Worm (Caenorhabditis elegans) whole organism, L1 larva: ENCODE results near the gene faah-4.

ENCODE experiments used
- Y116A8C.19 ChIP-seq: sonication (generic microtip); optimal IDR thresholded peaks from 2 replicates; lab custom pipeline; 2016; ENCODE audit warnings: missing compliant biosample characterization, missing genetic modification characterization, borderline replicate concordance
- aha-1 ChIP-seq: fragments of 150-350 bp; optimal IDR thresholded peaks from 2 replicates; lab custom pipeline; 2014; ENCODE audit warnings: missing biosample characterization, missing genetic modification characterization
- alr-1 ChIP-seq: fragments of 200-800 bp; sonication (Bioruptor generic); optimal IDR thresholded peaks from 2 replicates; lab custom pipeline; 2018; ENCODE audit warnings: borderline replicate concordance, mild to moderate bottlenecking, missing genetic modification characterization, missing compliant biosample characterization
- aly-2 ChIP-seq: fragments of 150-350 bp; optimal IDR thresholded peaks from 2 replicates; lab custom pipeline; 2014; ENCODE audit warnings: missing biosample characterization, missing genetic modification characterization
- ama-1 ChIP-seq: fragments of 150-350 bp; optimal IDR thresholded peaks from 2 replicates; lab custom pipeline; 2014
- blmp-1 ChIP-seq: fragments of 150-350 bp; optimal IDR thresholded peaks from 2 replicates; lab custom pipeline; 2014; ENCODE audit warnings: missing biosample characterization, missing genetic modification characterization
- ceh-63 ChIP-seq: fragments of 200-800 bp; sonication (Bioruptor generic); optimal IDR thresholded peaks from 2 replicates; lab custom pipeline; 2018; ENCODE audit warnings: mild to moderate bottlenecking, missing genetic modification characterization, missing compliant biosample characterization
- ceh-8 ChIP-seq: fragments of 200-800 bp; sonication (Bioruptor generic); optimal IDR thresholded peaks from 2 replicates; lab custom pipeline; 2018; ENCODE audit warnings: mild to moderate bottlenecking, missing genetic modification characterization, moderate library complexity, missing compliant biosample characterization
- ceh-88 ChIP-seq: fragments of 200-800 bp; sonication (Bioruptor generic); IDR thresholded peaks from 2 replicates; pipeline ENCODE4 v1.3.6; 2022; ENCODE audit warnings: missing genetic modification characterization, missing compliant biosample characterization
- dsc-1 ChIP-seq: sonication (generic microtip); optimal IDR thresholded peaks from 2 replicates; lab custom pipeline; 2016; ENCODE audit warnings: mild to moderate bottlenecking, missing genetic modification characterization, missing compliant biosample characterization
- egl-27 ChIP-seq, 2 experiments: fragments of 150-350 bp in 1 of 2; sonication (generic microtip); optimal IDR thresholded peaks; 3 replicates each; lab custom pipeline; 2017 to 2018; ENCODE audit warnings: missing biosample characterization in 2 of 2, missing genetic modification characterization in 2 of 2, missing genetic modification reagents in 2 of 2
- elt-2 ChIP-seq: sonication (generic microtip); optimal IDR thresholded peaks from 2 replicates; lab custom pipeline; 2016; ENCODE audit warnings: missing genetic modification characterization, mild to moderate bottlenecking, inconsistent platforms, missing compliant biosample characterization, missing genetic modification reagents
- elt-3 ChIP-seq, 6 experiments: fragments of 150-350 bp in 1 of 6; sonication (generic microtip); optimal IDR thresholded peaks; 2 replicates each; lab custom pipeline; 2017 to 2018; ENCODE audit warnings: missing biosample characterization in 6 of 6, missing genetic modification characterization in 6 of 6, inconsistent platforms in 1 of 6
- ets-5 ChIP-seq: fragments of 200-800 bp; sonication (Bioruptor generic); IDR thresholded peaks from 2 replicates; pipeline ENCODE4 v1.3.6; 2022; ENCODE audit warnings: missing genetic modification characterization, missing compliant biosample characterization
- fkh-4 ChIP-seq: sonication (generic microtip); optimal IDR thresholded peaks from 2 replicates; lab custom pipeline; 2016; ENCODE audit warnings: missing compliant biosample characterization, missing genetic modification characterization, borderline replicate concordance
- fkh-8 ChIP-seq: sonication (generic microtip); optimal IDR thresholded peaks from 2 replicates; lab custom pipeline; 2016; ENCODE audit warnings: mild to moderate bottlenecking, missing genetic modification characterization, missing compliant biosample characterization
- irx-1 ChIP-seq: sonication (generic microtip); optimal IDR thresholded peaks from 2 replicates; lab custom pipeline; 2016; ENCODE audit warnings: missing genetic modification characterization, missing compliant biosample characterization
- isw-1 ChIP-seq: fragments of 200-800 bp; sonication (Bioruptor generic); IDR thresholded peaks from 2 replicates; pipeline ENCODE4 v1.3.6; 2022; ENCODE audit warnings: missing genetic modification characterization, missing compliant biosample characterization
- lin-15B ChIP-seq: fragments of 150-350 bp; sonication (generic microtip); optimal IDR thresholded peaks from 3 replicates; lab custom pipeline; 2014; ENCODE audit warnings: missing biosample characterization, missing genetic modification characterization
- lin-35 ChIP-seq, 2 experiments: fragments of 150-350 bp; optimal IDR thresholded peaks; 2 replicates each; lab custom pipeline; 2014; ENCODE audit warnings: missing biosample characterization in 2 of 2, missing genetic modification characterization in 2 of 2, missing genetic modification reagents in 2 of 2
- lsy-2 ChIP-seq, 2 experiments: fragments of 150-350 bp; optimal IDR thresholded peaks; 2 replicates each; lab custom pipeline; 2014; ENCODE audit warnings: missing biosample characterization in 2 of 2, missing genetic modification characterization in 2 of 2
- mef-2 ChIP-seq: fragments of 150-350 bp; optimal IDR thresholded peaks from 2 replicates; lab custom pipeline; 2014; ENCODE audit warnings: missing biosample characterization, missing genetic modification characterization
- nhr-12 ChIP-seq: sonication (generic microtip); optimal IDR thresholded peaks from 2 replicates; lab custom pipeline; 2017; ENCODE audit warnings: missing biosample characterization, missing genetic modification characterization
- nhr-20 ChIP-seq: sonication (generic microtip); optimal IDR thresholded peaks from 2 replicates; lab custom pipeline; 2016; ENCODE audit warnings: mild to moderate bottlenecking, missing genetic modification characterization, missing compliant biosample characterization
- nhr-237 ChIP-seq: fragments of 150-350 bp; optimal IDR thresholded peaks from 2 replicates; lab custom pipeline; 2014; ENCODE audit warnings: missing biosample characterization, missing genetic modification characterization
- nhr-28 ChIP-seq: fragments of 150-350 bp; optimal IDR thresholded peaks from 2 replicates; lab custom pipeline; 2014; ENCODE audit warnings: missing biosample characterization, missing genetic modification characterization
- nhr-47 ChIP-seq: sonication (generic microtip); optimal IDR thresholded peaks from 2 replicates; lab custom pipeline; 2016; ENCODE audit warnings: mild to moderate bottlenecking, missing genetic modification characterization, moderate library complexity, missing compliant biosample characterization
- nhr-76 ChIP-seq: sonication (generic microtip); optimal IDR thresholded peaks from 2 replicates; lab custom pipeline; 2017; ENCODE audit warnings: missing biosample characterization, missing genetic modification characterization
- nhr-84 ChIP-seq: sonication (generic microtip); optimal IDR thresholded peaks from 2 replicates; lab custom pipeline; 2017; ENCODE audit warnings: missing biosample characterization, missing genetic modification characterization
- nhr-85 ChIP-seq: sonication (generic microtip); peaks from one replicate; lab custom pipeline; 2016; ENCODE audit warnings: missing genetic modification characterization, inconsistent platforms, missing compliant biosample characterization
- pag-3 ChIP-seq: sonication (generic microtip); optimal IDR thresholded peaks from 2 replicates; lab custom pipeline; 2017; ENCODE audit warnings: missing genetic modification characterization, mild to moderate bottlenecking, missing compliant biosample characterization, antibody characterized with exemption, borderline replicate concordance; ENCODE audit not compliant: insufficient read depth
- pqm-1 ChIP-seq: sonication (generic microtip); optimal IDR thresholded peaks from 3 replicates; lab custom pipeline; 2017; ENCODE audit warnings: missing biosample characterization, missing genetic modification characterization
- sptf-1 ChIP-seq: fragments of 150-350 bp; optimal IDR thresholded peaks from 2 replicates; lab custom pipeline; 2014; ENCODE audit warnings: missing biosample characterization, missing genetic modification characterization
- sup-37 ChIP-seq: fragments of 200-800 bp; sonication (Bioruptor generic); optimal IDR thresholded peaks from 2 replicates; lab custom pipeline; 2018; ENCODE audit warnings: mild to moderate bottlenecking, missing genetic modification characterization, missing compliant biosample characterization
- swsn-7 ChIP-seq: sonication (generic microtip); optimal IDR thresholded peaks from 2 replicates; lab custom pipeline; 2016; ENCODE audit warnings: missing genetic modification characterization, missing compliant biosample characterization
- tbx-2 ChIP-seq: sonication (generic microtip); optimal IDR thresholded peaks from 2 replicates; lab custom pipeline; 2016; ENCODE audit warnings: missing genetic modification characterization, missing compliant biosample characterization
- tlp-1 ChIP-seq: fragments of 150-350 bp; optimal IDR thresholded peaks from 2 replicates; lab custom pipeline; 2014; ENCODE audit warnings: missing biosample characterization, missing genetic modification characterization
- unc-86 ChIP-seq: sonication (generic microtip); optimal IDR thresholded peaks from 2 replicates; lab custom pipeline; 2016; ENCODE audit warnings: missing genetic modification characterization, missing compliant biosample characterization
- unc-98 ChIP-seq: fragments of 200-800 bp; sonication (Bioruptor generic); IDR thresholded peaks from 2 replicates; pipeline ENCODE4 v1.3.6; 2022; ENCODE audit warnings: missing genetic modification characterization, missing compliant biosample characterization
- xbp-1 ChIP-seq: sonication (generic microtip); optimal IDR thresholded peaks from 2 replicates; lab custom pipeline; 2016; ENCODE audit warnings: missing genetic modification characterization, missing compliant biosample characterization

Gene faah-4

DNA sequence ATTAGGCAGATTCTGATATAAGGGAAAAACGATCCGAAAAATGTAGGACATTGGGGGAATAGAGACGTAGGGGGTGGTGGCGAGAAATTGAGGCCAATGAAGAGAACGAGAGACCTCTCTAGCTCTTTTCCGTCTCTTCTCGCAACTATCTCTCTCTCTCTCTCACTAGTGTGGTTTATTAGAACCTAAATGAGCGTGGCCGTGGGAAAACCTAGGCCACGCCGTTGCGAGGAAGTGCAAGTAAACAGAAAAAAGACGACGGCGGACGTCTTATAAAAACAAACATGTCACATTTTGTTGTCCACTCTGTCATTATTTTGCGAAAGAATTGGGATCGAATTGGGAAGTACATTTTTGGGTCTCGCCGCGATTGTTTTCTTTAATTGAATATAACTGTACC lies 39.7 kb downstream of the faah-4 start (continued):
- TF ChIP-seq nhr-85 (tag; lab: Kevin White, UChicago) (peak; percentile 91), tlp-1 (tag; lab: Kevin White, UChicago) (no peak), xbp-1 (tag; lab: Kevin White, UChicago) (peak; percentile 87), mef-2 (tag; lab: Kevin White, UChicago) (peak; percentile 47), pag-3 (tag; lab: Kevin White, UChicago) (peak; percentile 43), sup-37 (GFP tag; lab: Kevin White, UChicago) (no peak), lsy-2 (tag; optimal IDR thresholded peaks at IDR 0.05; lab: Kevin White, UChicago) (peak; percentile 86 to 92), elt-3 (tag; optimal IDR thresholded peaks at IDR 0.05; lab: Kevin White, UChicago) (no peak), pqm-1 (tag; lab: Kevin White, UChicago) (no peak), alr-1 (tag; lab: Kevin White, UChicago) (no peak), tbx-2 (peak; percentile 91), ceh-63 (GFP tag; lab: Kevin White, UChicago) (no peak), ets-5 (GFP tag; lab: Robert Waterston, UW) (no peak), nhr-84 (no peak), aly-2 (tag; lab: Kevin White, UChicago) (no peak), nhr-47 (peak; percentile 90), nhr-237 (tag; lab: Kevin White, UChicago) (peak; percentile 47), ceh-8 (GFP tag; lab: Kevin White, UChicago) (peak; percentile 12), ceh-88 (GFP tag; lab: Robert Waterston, UW) (no peak), fkh-4 (tag; lab: Kevin White, UChicago) (peak; percentile 89), unc-98 (GFP tag; lab: Robert Waterston, UW) (peak; percentile 81), egl-27 (tag; optimal IDR thresholded peaks at IDR 0.05; lab: Kevin White, UChicago) (peak in 1 of 2 experiments; percentile 47), nhr-12 (no peak), nhr-28 (tag; lab: Kevin White, UChicago) (no peak), fkh-8 (tag; lab: Kevin White, UChicago) (peak; percentile 94), aha-1 (tag; lab: Kevin White, UChicago) (peak; percentile 1), swsn-7 (tag; lab: Kevin White, UChicago) (peak; percentile 87), nhr-20 (tag; lab: Kevin White, UChicago) (peak; percentile 86), dsc-1 (tag; lab: Kevin White, UChicago) (peak; percentile 72), unc-86 (peak; percentile 71), Y116A8C.19 (tag; lab: Kevin White, UChicago) (no peak), elt-2 (tag; lab: Kevin White, UChicago) (peak; percentile 48), isw-1 (GFP tag; lab: Robert Waterston, UW) (peak; percentile 79), lin-35 (GFP tag; optimal IDR thresholded peaks at IDR 0.05; lab: Kevin White, UChicago) (peak; percentile 84 to 86)

DNA sequence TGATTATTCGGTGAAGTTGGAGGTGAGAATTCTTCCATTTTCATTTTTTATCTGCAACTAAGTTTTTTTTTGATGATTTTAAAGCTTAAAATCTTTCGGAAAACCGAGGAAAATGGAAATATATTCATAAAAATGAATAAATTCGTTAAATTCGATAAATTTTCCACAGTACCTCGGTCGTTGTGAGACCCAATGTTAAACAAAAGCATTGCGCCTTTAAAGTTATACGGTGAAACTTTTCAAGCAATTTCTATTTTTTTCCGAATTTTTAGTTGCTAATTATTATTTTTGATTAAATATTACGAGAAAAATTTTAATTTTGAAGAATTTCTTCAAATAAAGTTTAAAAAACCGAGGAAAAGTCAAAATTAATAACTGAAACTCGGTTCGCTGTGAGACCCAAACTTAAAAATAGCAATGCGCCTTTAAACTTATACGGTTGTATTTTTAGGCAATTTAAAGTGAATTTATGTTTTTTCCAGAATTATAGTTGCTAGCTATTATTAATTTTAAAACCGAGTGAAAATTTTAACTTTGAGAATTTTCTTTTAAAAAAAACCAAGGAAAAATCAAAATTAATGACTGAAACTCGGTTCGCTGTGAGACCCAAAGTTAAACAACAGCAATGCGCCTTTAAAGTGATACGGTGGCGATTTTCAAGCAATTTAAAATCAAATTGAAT lies 40.3 kb downstream of the faah-4 start, which contains the start of gene taf-12:
Gene taf-12 (minus strand): TSS at position 51 of the 682 bp plus-strand sequence.
- TF ChIP-seq irx-1 (tag; lab: Kevin White, UChicago) (no peak), lin-15B (tag; lab: Kevin White, UChicago) (no peak), blmp-1 (tag; lab: Kevin White, UChicago) (no peak), sptf-1 (no peak), isw-1 (GFP tag; lab: Robert Waterston, UW) (no peak), nhr-47 (no peak), nhr-76 (tag; lab: Kevin White, UChicago) (no peak), ama-1 (no peak)
- TF ChIP-seq, all 84 proteins: peak for 0
